Fruit fly (Drosophila melanogaster) Kc167 (cell line): ENCODE measurements around the gene Sec63.

Source experiments
- Myc ChIP-seq: fragments of >200 bp; optimal IDR thresholded peaks from 2 replicates; lab custom pipeline; 2017; ENCODE audit warnings: missing external identifiers
- Sin3A ChIP-seq: fragments of >200 bp; optimal IDR thresholded peaks from 2 replicates; lab custom pipeline; 2018; ENCODE audit warnings: missing external identifiers
- h ChIP-seq: fragments of >200 bp; optimal IDR thresholded peaks from 3 replicates; lab custom pipeline; 2018; ENCODE audit warnings: missing external identifiers
- insv ChIP-seq: fragments of >200 bp; optimal IDR thresholded peaks from 3 replicates; lab custom pipeline; 2018; ENCODE audit warnings: missing external identifiers
- psq ChIP-seq: fragments of >200 bp; optimal IDR thresholded peaks from 2 replicates; lab custom pipeline; 2017; ENCODE audit warnings: missing external identifiers
- ttk ChIP-seq: sonication (Bioruptor generic); optimal IDR thresholded peaks from 2 replicates; lab custom pipeline; 2017; ENCODE audit warnings: missing external identifiers

DNA sequence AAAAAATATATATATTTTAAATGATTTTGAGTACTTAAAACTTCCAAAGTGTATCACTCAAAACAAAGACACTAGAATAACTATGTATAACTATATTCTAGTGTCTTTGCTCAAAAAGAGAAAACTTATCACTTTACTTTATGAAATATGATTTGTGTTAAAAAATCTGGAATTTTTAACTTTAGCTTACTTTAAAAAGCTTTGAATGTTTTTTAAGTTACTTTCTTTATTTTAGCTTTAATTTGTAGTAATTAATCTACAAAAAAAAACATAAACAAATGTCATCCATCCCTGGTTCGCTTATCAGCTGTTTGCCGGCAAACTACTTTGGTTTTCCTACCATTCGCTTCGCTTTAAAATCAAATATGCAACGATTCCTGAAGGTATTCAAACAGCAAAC, 40.6 kb upstream of the Sec63 start, which contains the start of gene CG8607:
- no peak for TF ChIP-seq h (lab: Kevin White, UChicago)
- TF ChIP-seq insv (lab: Kevin White, UChicago), result no peak
- TF ChIP-seq Sin3A (lab: Kevin White, UChicago), result no peak
- TF ChIP-seq ttk, result no peak
- no peak for TF ChIP-seq Myc (lab: Kevin White, UChicago)
- no peak for TF ChIP-seq psq (lab: Kevin White, UChicago)
